Worm (Caenorhabditis elegans) whole organism, mixed stage, embryonic: ENCODE results near the gene F13H8.12.

Experiments used
- ceh-43 ChIP-seq: fragments of 200-800 bp; sonication (Bioruptor generic); optimal IDR thresholded peaks from 2 replicates; lab custom pipeline; 2018; ENCODE audit warnings: mild to moderate bottlenecking, missing genetic modification characterization, moderate library complexity, missing compliant biosample characterization
- ceh-83 ChIP-seq: fragments of 200-800 bp; sonication (Bioruptor generic); optimal IDR thresholded peaks from 2 replicates; lab custom pipeline; 2018; ENCODE audit warnings: mild to moderate bottlenecking, missing genetic modification characterization, missing compliant biosample characterization
- cnd-1 ChIP-seq: fragments of 200-800 bp; sonication (Bioruptor generic); optimal IDR thresholded peaks from 2 replicates; lab custom pipeline; 2018; ENCODE audit warnings: mild to moderate bottlenecking, missing genetic modification characterization, missing compliant biosample characterization
- lsy-2 ChIP-seq: fragments of 150-350 bp; optimal IDR thresholded peaks from 2 replicates; lab custom pipeline; 2014; ENCODE audit warnings: missing biosample characterization, missing genetic modification characterization
- mep-1 ChIP-seq: fragments of 150-350 bp; optimal IDR thresholded peaks from 2 replicates; lab custom pipeline; 2017; ENCODE audit warnings: missing biosample characterization, missing genetic modification reagents, missing genetic modification characterization, inconsistent platforms
- nhr-12 ChIP-seq: fragments of 150-350 bp; optimal IDR thresholded peaks from 2 replicates; lab custom pipeline; 2014; ENCODE audit warnings: missing biosample characterization, missing genetic modification characterization
- nhr-237 ChIP-seq: fragments of 150-350 bp; optimal IDR thresholded peaks from 2 replicates; lab custom pipeline; 2014; ENCODE audit warnings: missing biosample characterization, missing genetic modification characterization
- nhr-28 ChIP-seq: fragments of 150-350 bp; optimal IDR thresholded peaks from 2 replicates; lab custom pipeline; 2014; ENCODE audit warnings: missing biosample characterization, missing genetic modification characterization
- pha-4 ChIP-seq: fragments of 150-350 bp; optimal IDR thresholded peaks from 2 replicates; lab custom pipeline; 2018; ENCODE audit warnings: missing biosample characterization, missing genetic modification reagents, missing genetic modification characterization
- sem-2 ChIP-seq: fragments of 200-800 bp; sonication (Bioruptor generic); optimal IDR thresholded peaks from 2 replicates; lab custom pipeline; 2018; ENCODE audit warnings: mild to moderate bottlenecking, missing genetic modification characterization, missing compliant biosample characterization
- sptf-1 ChIP-seq: sonication (generic microtip); optimal IDR thresholded peaks from 2 replicates; lab custom pipeline; 2017; ENCODE audit warnings: mild to moderate bottlenecking, missing genetic modification characterization, moderate library complexity, missing compliant biosample characterization
- ztf-11 ChIP-seq: fragments of 150-350 bp; optimal IDR thresholded peaks from 2 replicates; lab custom pipeline; 2014; ENCODE audit warnings: missing biosample characterization, missing genetic modification characterization

DNA sequence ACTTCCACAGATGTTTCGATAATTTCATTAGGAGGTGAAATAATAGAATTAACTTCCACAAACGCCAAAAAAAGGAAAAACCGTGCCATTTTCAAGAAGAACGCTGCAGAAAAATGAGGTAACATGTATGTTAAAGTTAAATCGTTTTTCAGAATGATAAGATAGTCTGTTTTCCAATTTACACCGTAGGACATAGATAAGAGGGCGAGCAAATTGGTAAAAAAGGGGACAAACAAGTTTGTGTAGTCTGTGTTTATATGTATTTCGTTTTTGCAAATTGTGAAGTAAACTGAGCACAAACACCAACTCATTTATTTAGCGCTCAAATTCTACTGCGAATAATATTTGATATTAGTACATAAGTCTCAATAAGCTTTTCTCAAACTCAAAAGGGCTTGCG, 2.5 kb upstream of the F13H8.12 start, which contains the start of gene F13H8.11:
- no peak for TF ChIP-seq mep-1
- TF ChIP-seq cnd-1 (tag; lab: Kevin White, UChicago), result no peak
- no peak for TF ChIP-seq nhr-12
- TF ChIP-seq nhr-237 (tag; lab: Kevin White, UChicago), result no peak
- no peak for TF ChIP-seq nhr-28
- TF ChIP-seq sptf-1 (tag; lab: Kevin White, UChicago), result no peak
- TF ChIP-seq ceh-83 (GFP tag; lab: Kevin White, UChicago), result no peak
- TF ChIP-seq pha-4 (tag; lab: Kevin White, UChicago), result no peak
- no peak for TF ChIP-seq sem-2
- no peak for TF ChIP-seq ztf-11 (tag; lab: Kevin White, UChicago)
- no peak for TF ChIP-seq lsy-2
- TF ChIP-seq ceh-43 (GFP tag; lab: Kevin White, UChicago), result no peak
